Fruit fly (Drosophila melanogaster): ENCODE data around the gene RhoL.

RhoL gene

DNA sequence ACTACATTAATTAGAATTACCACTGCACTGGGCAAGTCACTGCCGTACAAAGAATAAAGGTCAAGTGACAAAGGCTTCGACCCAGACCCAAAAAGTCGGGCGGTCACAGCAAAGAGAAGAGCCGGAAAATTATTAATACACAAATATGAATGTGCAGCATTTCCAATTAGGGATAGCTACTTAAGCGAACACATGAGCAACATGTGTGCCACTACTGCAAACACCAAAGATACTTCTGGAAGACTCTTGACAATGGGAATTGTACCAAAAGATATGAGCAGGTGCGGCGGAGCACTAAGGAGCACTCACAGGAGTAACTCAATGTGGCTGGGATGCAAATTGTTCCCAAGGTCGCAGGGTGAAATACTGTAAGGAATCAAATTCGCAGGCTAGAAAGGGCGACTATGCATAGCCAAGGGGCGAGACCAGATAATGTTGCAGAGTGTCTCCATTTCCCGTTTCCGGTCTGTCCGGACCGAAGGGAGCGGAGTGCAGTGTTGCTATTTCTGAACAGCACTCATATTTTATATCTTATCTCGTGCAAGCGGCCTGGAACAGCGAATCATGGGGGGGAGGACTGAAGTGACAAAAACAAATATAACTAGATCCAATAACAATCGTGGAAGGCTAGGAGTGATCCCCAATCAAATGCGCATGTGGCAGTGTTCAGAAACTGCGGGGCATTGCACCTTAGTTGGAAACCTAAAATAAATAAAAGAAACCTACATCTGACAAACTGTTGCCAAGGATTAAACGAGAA, 1.1 kb upstream of the RhoL start:
- no peak for TF ChIP-seq CG14711 (tag; optimal IDR thresholded peaks at IDR 0.05)
- peak; percentile 69 for TF ChIP-seq cic (GFP tag; optimal IDR thresholded peaks at IDR 0.05)
- no peak for TF ChIP-seq cnc (optimal IDR thresholded peaks at IDR 0.05)
- peak; percentile 17 for TF ChIP-seq CG33017 (tag; optimal IDR thresholded peaks at IDR 0.05)
- no peak for TF ChIP-seq Hr96 (GFP tag; optimal IDR thresholded peaks at IDR 0.05)
- peak; percentile 52 for TF ChIP-seq CG7045 (GFP tag; optimal IDR thresholded peaks at IDR 0.05)
- no peak for TF ChIP-seq pad (GFP tag; optimal IDR thresholded peaks at IDR 0.05)
- TF ChIP-seq bab1 (GFP tag; optimal IDR thresholded peaks at IDR 0.05), result no peak
- no peak for TF ChIP-seq toe (GFP tag; optimal IDR thresholded peaks at IDR 0.05)
- no peak for TF ChIP-seq kay (GFP tag; ENCODE audit: borderline replicate concordance)
- no peak for TF ChIP-seq ovo (GFP tag; optimal IDR thresholded peaks at IDR 0.05)
- TF ChIP-seq CG11617 (GFP tag; optimal IDR thresholded peaks at IDR 0.05), result peak; percentile 47
- TF ChIP-seq tj (GFP tag; optimal IDR thresholded peaks at IDR 0.05), result peak; percentile 49
- TF ChIP-seq Crg-1 (GFP tag; optimal IDR thresholded peaks at IDR 0.05), result no peak
- TF ChIP-seq Mnt (GFP tag; optimal IDR thresholded peaks at IDR 0.05), result peak; percentile 42
- TF ChIP-seq CG12768 (GFP tag; optimal IDR thresholded peaks at IDR 0.05), result peak; percentile 60
- TF ChIP-seq Clk (GFP tag; optimal IDR thresholded peaks at IDR 0.05), result no peak
- no peak for TF ChIP-seq CG5204 (GFP tag; optimal IDR thresholded peaks at IDR 0.05)
- TF ChIP-seq CG1620 (GFP tag; optimal IDR thresholded peaks at IDR 0.05), result no peak
- peak; percentile 39 for TF ChIP-seq CG7101 (tag; optimal IDR thresholded peaks at IDR 0.05)

DNA sequence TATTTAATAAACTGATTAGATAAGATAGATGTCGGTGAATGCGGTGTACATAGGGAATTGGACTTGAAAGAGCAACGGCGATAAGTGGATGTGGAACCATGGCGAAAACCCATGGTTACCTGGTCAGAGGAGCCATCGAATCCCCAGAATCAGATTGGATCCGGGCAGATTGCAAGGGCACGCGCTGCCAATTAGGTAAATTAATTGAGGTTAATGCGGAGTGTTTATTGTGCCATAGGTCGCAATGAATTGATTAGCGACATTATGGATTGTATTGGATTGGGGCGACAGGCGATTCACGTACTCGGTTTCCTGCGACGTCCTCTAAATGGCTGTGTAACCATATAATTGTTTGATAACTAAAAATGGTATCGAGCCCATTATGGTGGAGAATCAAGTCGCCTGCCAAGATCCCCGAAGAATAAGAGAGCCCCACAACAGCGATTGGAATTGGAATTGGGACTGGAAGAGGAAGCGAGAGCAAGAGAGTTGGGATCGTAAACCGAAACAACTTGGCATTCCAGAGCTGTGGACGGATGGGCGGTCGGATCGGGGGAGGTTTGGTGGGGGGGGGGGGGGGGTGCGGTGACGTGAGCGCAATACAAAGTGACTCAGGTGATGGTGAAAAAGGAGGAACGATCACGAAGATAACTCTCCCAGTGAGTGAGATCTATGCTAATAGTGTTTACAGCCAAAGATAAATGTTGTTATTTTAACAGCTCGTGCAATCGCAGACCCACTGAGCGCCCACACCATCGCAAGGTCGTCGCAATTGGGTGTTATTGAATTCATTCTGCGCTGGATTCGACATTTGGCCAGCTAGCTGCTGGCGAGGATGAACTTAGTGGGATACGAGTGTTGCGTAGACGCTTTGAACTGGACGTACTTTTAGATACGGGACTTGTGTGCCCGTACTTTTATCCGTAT, 629 bp downstream of the RhoL start:
- TF ChIP-seq CG12768 (GFP tag; optimal IDR thresholded peaks at IDR 0.05), result no peak
- peak; percentile 34 for TF ChIP-seq ovo (GFP tag; optimal IDR thresholded peaks at IDR 0.05)

DNA sequence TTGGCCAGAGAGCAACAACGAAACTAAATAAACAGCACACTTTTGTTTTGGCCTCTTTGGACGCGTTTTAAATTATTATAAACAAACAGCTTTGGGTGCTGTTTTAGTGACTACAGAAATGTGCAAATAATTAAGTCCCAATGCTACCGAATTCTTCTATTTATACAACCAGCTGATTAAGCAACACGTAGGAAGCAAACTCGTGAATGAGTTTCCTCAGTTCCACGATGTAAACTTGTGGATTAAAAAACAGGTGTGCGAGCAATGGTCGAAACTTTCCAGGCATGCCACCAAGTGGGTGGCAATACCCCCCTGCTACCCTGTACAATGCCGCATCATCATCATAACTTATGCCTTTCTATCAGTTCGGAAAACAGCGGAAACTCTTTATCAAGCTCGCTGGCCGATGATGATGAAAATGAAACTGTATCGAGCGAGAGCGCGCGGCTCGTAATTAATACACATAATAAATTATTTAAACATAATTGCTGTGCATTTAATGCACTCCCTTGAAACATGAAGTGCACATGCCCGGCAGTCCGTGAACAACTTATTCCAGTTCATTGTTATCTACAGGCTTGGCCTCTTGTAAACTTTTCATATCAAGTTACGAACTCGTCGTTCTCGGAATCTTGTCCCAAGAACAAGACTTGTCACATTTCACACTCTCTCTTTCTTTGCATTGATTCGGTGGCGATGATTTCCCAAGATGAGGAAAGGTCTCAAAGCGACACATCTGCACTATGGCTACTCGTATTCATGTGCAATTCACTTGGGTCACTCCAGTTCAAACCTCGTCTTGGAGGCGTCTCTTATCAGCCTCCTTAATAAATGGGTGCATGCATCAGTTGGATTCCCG, 2.0 kb downstream of the RhoL start:
- TF ChIP-seq CG12768 (GFP tag; optimal IDR thresholded peaks at IDR 0.05) (no peak), kay (GFP tag; ENCODE audit: borderline replicate concordance) (peak; percentile 37), tj (GFP tag; optimal IDR thresholded peaks at IDR 0.05) (peak; percentile 17)

DNA sequence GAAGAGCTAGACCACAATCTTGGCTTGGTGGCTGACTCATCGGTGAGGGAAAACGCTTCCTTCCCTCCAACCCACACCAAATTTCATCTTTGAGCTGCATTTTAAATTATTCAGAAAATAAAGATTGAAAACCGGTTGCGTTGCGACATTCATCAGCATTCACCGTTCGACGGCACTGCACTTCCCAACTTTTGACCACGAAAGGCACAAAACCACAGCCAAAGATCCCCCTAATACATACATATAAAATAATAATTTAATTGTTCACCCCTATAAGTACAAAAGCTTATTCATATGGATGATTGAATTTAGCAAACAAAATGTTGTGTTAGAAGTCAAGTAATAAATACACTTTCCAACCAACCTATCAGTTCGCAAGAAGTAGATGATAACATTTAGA, 3.1 kb downstream of the RhoL start:
- peak; percentile 92 for TF ChIP-seq kay (GFP tag; ENCODE audit: borderline replicate concordance)
- no peak for TF ChIP-seq cic (GFP tag; optimal IDR thresholded peaks at IDR 0.05)

DNA sequence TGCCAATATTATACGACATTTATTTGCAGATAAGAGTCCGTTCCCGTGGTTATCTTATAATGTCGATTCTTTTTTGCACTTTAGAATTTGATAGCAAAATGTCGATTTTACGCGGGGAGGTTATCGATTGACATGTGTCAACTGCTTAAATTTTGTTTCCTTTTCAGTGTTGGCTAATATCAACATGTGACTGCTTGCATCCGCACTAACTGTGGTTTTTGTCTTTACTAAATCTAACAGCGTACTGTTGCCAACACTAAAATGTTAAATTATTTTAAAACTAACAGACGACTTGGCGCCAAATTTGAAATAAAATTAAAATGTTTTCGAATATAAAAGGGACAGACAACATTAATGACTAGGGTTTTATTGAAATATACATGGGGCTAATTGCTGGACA, 5.6 kb downstream of the RhoL start:
- peak; percentile 82 for TF ChIP-seq toe (GFP tag; optimal IDR thresholded peaks at IDR 0.05)
- peak; percentile 83 for TF ChIP-seq Mnt (GFP tag; optimal IDR thresholded peaks at IDR 0.05)
- TF ChIP-seq CG7045 (GFP tag; optimal IDR thresholded peaks at IDR 0.05), result peak; percentile 55
- peak; percentile 35 for TF ChIP-seq CG11617 (GFP tag; optimal IDR thresholded peaks at IDR 0.05)
- TF ChIP-seq CG1620 (GFP tag; optimal IDR thresholded peaks at IDR 0.05), result peak; percentile 88
- no peak for TF ChIP-seq kay (GFP tag; ENCODE audit: borderline replicate concordance)
- TF ChIP-seq CG14711 (tag; optimal IDR thresholded peaks at IDR 0.05), result peak; percentile 53
- TF ChIP-seq Clk (GFP tag; optimal IDR thresholded peaks at IDR 0.05), result no peak
- TF ChIP-seq CG5204 (GFP tag; optimal IDR thresholded peaks at IDR 0.05), result no peak
- peak; percentile 78 for TF ChIP-seq Hr96 (GFP tag; optimal IDR thresholded peaks at IDR 0.05)
- peak; percentile 72 for TF ChIP-seq pad (GFP tag; optimal IDR thresholded peaks at IDR 0.05)
- peak; percentile 65 for TF ChIP-seq CG33017 (tag; optimal IDR thresholded peaks at IDR 0.05)
- TF ChIP-seq bab1 (GFP tag; optimal IDR thresholded peaks at IDR 0.05), result peak; percentile 85
- TF ChIP-seq cic (GFP tag; optimal IDR thresholded peaks at IDR 0.05), result peak; percentile 80
- no peak for TF ChIP-seq cnc (optimal IDR thresholded peaks at IDR 0.05)
- TF ChIP-seq CG12768 (GFP tag; optimal IDR thresholded peaks at IDR 0.05), result no peak
- TF ChIP-seq ovo (GFP tag; optimal IDR thresholded peaks at IDR 0.05), result peak; percentile 71
- TF ChIP-seq tj (GFP tag; optimal IDR thresholded peaks at IDR 0.05), result no peak
- TF ChIP-seq Crg-1 (GFP tag; optimal IDR thresholded peaks at IDR 0.05), result peak; percentile 90
- TF ChIP-seq CG7101 (tag; optimal IDR thresholded peaks at IDR 0.05), result peak; percentile 90

DNA sequence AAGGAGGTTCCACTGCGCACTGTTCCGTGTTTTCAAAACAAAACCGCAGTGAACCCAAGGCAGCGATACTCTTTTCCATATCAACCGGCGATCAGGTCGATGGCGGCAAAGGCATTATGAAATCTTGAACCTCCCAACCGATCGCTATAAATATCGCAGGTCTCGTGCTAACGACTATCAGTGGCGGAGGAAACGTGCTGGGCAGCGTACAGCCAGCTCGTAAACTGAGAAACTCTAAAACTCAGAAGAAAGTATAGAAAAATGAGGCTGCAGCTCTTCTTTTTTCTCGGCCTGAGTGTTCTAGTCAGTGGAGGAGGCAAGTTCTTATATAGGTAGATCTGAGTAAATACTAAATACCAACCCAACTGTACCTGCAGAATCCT, 7.8 kb downstream of the RhoL start, which contains the start of gene phu:
Gene phu (plus strand): TSS at position 175 of the 383 bp plus-strand sequence.
- no peak for TF ChIP-seq CG1620 (GFP tag; optimal IDR thresholded peaks at IDR 0.05)
- TF ChIP-seq toe (GFP tag; optimal IDR thresholded peaks at IDR 0.05), result no peak
- TF ChIP-seq CG7045 (GFP tag; optimal IDR thresholded peaks at IDR 0.05), result no peak
- TF ChIP-seq tj (GFP tag; optimal IDR thresholded peaks at IDR 0.05), result no peak
- no peak for TF ChIP-seq Crg-1 (GFP tag; optimal IDR thresholded peaks at IDR 0.05)
- no peak for TF ChIP-seq Hr96 (GFP tag; optimal IDR thresholded peaks at IDR 0.05)
- no peak for TF ChIP-seq ovo (GFP tag; optimal IDR thresholded peaks at IDR 0.05)
